Worm (Caenorhabditis elegans): ENCODE results near the gene E01G4.5.
A peak's percentile ranks its signal among the peaks of the same experiment; 100 is the strongest.

Gene E01G4.5

DNA sequence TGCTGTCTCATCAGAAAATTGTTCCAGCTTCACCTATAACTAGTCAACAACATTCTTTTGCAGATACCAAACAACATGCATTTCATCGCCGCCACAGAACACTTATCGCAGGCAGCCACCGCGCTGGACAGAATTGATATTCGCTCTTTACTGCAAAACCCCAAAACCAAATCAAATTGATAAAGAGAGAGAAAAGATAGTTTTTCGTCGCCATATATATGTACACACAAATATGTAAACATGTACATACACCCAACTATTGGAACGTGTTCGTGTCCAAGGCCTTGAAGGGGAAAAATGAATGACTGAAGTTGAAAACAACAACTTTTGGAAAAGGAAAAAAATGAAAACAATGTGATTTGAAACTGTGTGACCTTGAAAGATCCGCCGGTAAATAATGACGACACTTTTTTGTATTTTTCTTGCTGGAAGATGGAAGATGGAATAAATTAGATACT lies 6.8 kb upstream of the E01G4.5 start (continued):
- TF ChIP-seq duxl-1 (tag; optimal IDR thresholded peaks at IDR 0.05; ENCODE audit: poor library complexity) (no peak), nhr-28 (tag; optimal IDR thresholded peaks at IDR 0.05) (peak; percentile 87), Y48G9A.11 (GFP tag; IDR thresholded peaks at IDR 0.05) (no peak), ceh-32 (tag; optimal IDR thresholded peaks at IDR 0.05; ENCODE audit: poor library complexity) (no peak), spr-3 (GFP tag; optimal IDR thresholded peaks at IDR 0.05) (no peak), daf-19 (GFP tag; conservative IDR thresholded peaks at IDR 0.05) (no peak), gei-8 (GFP tag; optimal IDR thresholded peaks at IDR 0.05) (no peak), nhr-41 (GFP tag; IDR thresholded peaks at IDR 0.05) (no peak), pqm-1 (tag; optimal IDR thresholded peaks at IDR 0.05) (peak; percentile 74), nhr-10 (tag; optimal IDR thresholded peaks at IDR 0.05) (peak; percentile 38), dmd-6 (GFP tag; IDR thresholded peaks at IDR 0.05) (peak; percentile 55), F10B5.3 (tag; optimal IDR thresholded peaks at IDR 0.05) (no peak), Y5F2A.4 (GFP tag; optimal IDR thresholded peaks at IDR 0.05) (no peak), lin-29 (GFP tag; IDR thresholded peaks at IDR 0.05) (no peak), F26F4.8 (GFP tag; conservative IDR thresholded peaks at IDR 0.05) (no peak), nhr-77 (tag; optimal IDR thresholded peaks at IDR 0.05) (peak; percentile 73), nhr-111 (GFP tag; optimal IDR thresholded peaks at IDR 0.05) (no peak), hlh-30 (tag; optimal IDR thresholded peaks at IDR 0.05; ENCODE audit: insufficient read depth) (peak; percentile 76), ztf-7 (tag; optimal IDR thresholded peaks at IDR 0.05) (no peak), aha-1 (tag) (peak; percentile 95), dve-1 (tag; optimal IDR thresholded peaks at IDR 0.05; ENCODE audit: insufficient read depth) (peak; percentile 86), ceh-20 (GFP tag; IDR thresholded peaks at IDR 0.05) (no peak), rbr-2 (tag; optimal IDR thresholded peaks at IDR 0.05) (no peak), arid-1 (GFP tag; conservative IDR thresholded peaks at IDR 0.05) (no peak)

DNA sequence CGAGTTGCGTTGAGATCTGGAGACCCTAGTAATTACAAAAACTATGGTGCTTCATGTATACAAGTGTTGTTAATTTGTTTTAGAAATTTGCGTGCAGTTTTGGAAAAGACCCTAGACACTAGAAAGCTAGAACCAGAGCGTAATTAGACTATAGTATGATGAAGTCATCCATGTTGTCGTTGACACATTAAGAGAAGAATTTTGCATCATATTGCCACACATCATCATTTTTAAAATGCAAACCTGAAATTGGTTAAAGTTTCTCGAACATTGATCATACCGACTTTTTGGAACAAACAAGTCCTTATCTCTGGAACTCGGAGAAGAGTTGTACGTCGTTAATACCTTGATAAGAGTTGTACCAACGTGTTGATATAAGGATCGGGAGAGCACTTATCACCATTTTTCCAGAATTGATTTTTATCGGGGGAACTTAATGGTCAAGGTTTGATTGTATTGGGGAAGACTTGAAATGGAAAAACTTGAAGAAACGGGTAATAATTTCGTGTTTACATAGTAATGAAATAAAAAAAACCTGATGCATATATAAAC lies 4.3 kb upstream of the E01G4.5 start:
- TF ChIP-seq daf-12 (tag; optimal IDR thresholded peaks at IDR 0.05): no peak
- peak; percentile 10 for TF ChIP-seq mep-1 (tag; optimal IDR thresholded peaks at IDR 0.05)
- TF ChIP-seq nhr-11 (tag; optimal IDR thresholded peaks at IDR 0.05): peak; percentile 43
- peak in 1 of 2 experiments; percentile 43 for TF ChIP-seq lsy-2 (tag; optimal IDR thresholded peaks at IDR 0.05)
- no peak for TF ChIP-seq daf-16 (GFP tag; optimal IDR thresholded peaks at IDR 0.05)
- peak; percentile 98 for TF ChIP-seq daf-16 (tag; optimal IDR thresholded peaks at IDR 0.05)
- TF ChIP-seq vab-7 (GFP tag; IDR thresholded peaks at IDR 0.05): no peak
- TF ChIP-seq nhr-102 (tag; optimal IDR thresholded peaks at IDR 0.05): peak; percentile 8
- no peak for TF ChIP-seq zfp-2 (tag; optimal IDR thresholded peaks at IDR 0.05)
- TF ChIP-seq nhr-28 (tag; optimal IDR thresholded peaks at IDR 0.05): peak; percentile 56
- peak in 1 of 2 experiments; percentile 81 for TF ChIP-seq hif-1 (tag; optimal IDR thresholded peaks at IDR 0.05)
- TF ChIP-seq nhr-77 (tag; optimal IDR thresholded peaks at IDR 0.05): peak; percentile 6
- no peak for TF ChIP-seq nhr-42 (GFP tag; IDR thresholded peaks at IDR 0.05)
- peak; percentile 66 for TF ChIP-seq ztf-7 (tag; optimal IDR thresholded peaks at IDR 0.05)
- TF ChIP-seq saeg-2 (GFP tag; IDR thresholded peaks at IDR 0.05): no peak
- TF ChIP-seq hlh-11 (tag; optimal IDR thresholded peaks at IDR 0.05): peak; percentile 86
- peak; percentile 79 for TF ChIP-seq pqm-1 (tag; optimal IDR thresholded peaks at IDR 0.05)
- TF ChIP-seq unc-62 (GFP tag; optimal IDR thresholded peaks at IDR 0.05 in 1 of 2): peak in 1 of 2 experiments; percentile 86
- no peak for TF ChIP-seq unc-62 (tag; optimal IDR thresholded peaks at IDR 0.05)
- peak; percentile 78 for TF ChIP-seq nhr-48 (tag; optimal IDR thresholded peaks at IDR 0.05)
- TF ChIP-seq lir-3 (tag; optimal IDR thresholded peaks at IDR 0.05): no peak
- TF ChIP-seq ztf-11 (tag; optimal IDR thresholded peaks at IDR 0.05): no peak
- no peak for TF ChIP-seq zip-11 (GFP tag; IDR thresholded peaks at IDR 0.05)
- TF ChIP-seq tra-1 (GFP tag; IDR thresholded peaks at IDR 0.05): no peak
- TF ChIP-seq ZK546.5 (tag; optimal IDR thresholded peaks at IDR 0.05): no peak
- TF ChIP-seq mxl-3 (GFP tag; optimal IDR thresholded peaks at IDR 0.05): peak; percentile 72
- peak; percentile 15 for TF ChIP-seq hlh-30 (tag; optimal IDR thresholded peaks at IDR 0.05; ENCODE audit: insufficient read depth)
- peak; percentile 94 for TF ChIP-seq dmd-6 (GFP tag; IDR thresholded peaks at IDR 0.05)
- no peak for TF ChIP-seq sdz-12 (GFP tag; optimal IDR thresholded peaks at IDR 0.05)
- peak; percentile 80; the same call in 1 of the 2 replicates for TF ChIP-seq php-3 (GFP tag; IDR thresholded peaks at IDR 0.05)
- TF ChIP-seq dve-1 (tag; optimal IDR thresholded peaks at IDR 0.05; ENCODE audit: insufficient read depth): peak; percentile 80
